Fruit fly (Drosophila melanogaster) whole organism, pupa: ENCODE measurements around the gene CG7382.

Experiments
- CG10348 ChIP-seq: fragments of 200-800 bp; sonication (Bioruptor generic); IDR thresholded peaks from 2 replicates; pipeline ENCODE4 v1.3.6; 2022; ENCODE audit warnings: missing biosample characterization, missing genetic modification characterization
- CG12605 ChIP-seq: fragments of 200-800 bp; sonication (Bioruptor generic); IDR thresholded peaks from 2 replicates; pipeline ENCODE4 v1.3.6; 2022; ENCODE audit warnings: missing biosample characterization, missing genetic modification characterization
- CG13204 ChIP-seq: fragments of 200-800 bp; sonication (Bioruptor generic); optimal IDR thresholded peaks from 2 replicates; lab custom pipeline; 2018; ENCODE audit warnings: missing biosample characterization, mild to moderate bottlenecking, missing genetic modification characterization, moderate library complexity
- CG14655 ChIP-seq: fragments of 200-800 bp; sonication (Bioruptor generic); optimal IDR thresholded peaks from 3 replicates; lab custom pipeline; 2017; ENCODE audit warnings: mild to moderate bottlenecking, missing biosample characterization, missing genetic modification reagents, missing genetic modification characterization
- CG15710 ChIP-seq: fragments of 200-800 bp; sonication (Bioruptor generic); optimal IDR thresholded peaks from 2 replicates; lab custom pipeline; 2018; ENCODE audit warnings: missing biosample characterization, mild to moderate bottlenecking, missing genetic modification characterization, moderate library complexity
- CG17806 ChIP-seq: fragments of 200-800 bp; sonication (Bioruptor generic); optimal IDR thresholded peaks from 2 replicates; lab custom pipeline; 2018; ENCODE audit warnings: missing biosample characterization, mild to moderate bottlenecking, missing genetic modification characterization, moderate library complexity
- CG32121 ChIP-seq: fragments of 200-800 bp; sonication (Bioruptor generic); IDR thresholded peaks from 2 replicates; pipeline ENCODE4 v1.3.6; 2022; ENCODE audit warnings: missing biosample characterization, missing genetic modification characterization
- CG34367 ChIP-seq: fragments of 200-800 bp; sonication (Bioruptor generic); optimal IDR thresholded peaks from 2 replicates; lab custom pipeline; 2018; ENCODE audit warnings: missing biosample characterization, mild to moderate bottlenecking, missing genetic modification characterization
- CG4496 ChIP-seq: fragments of 200-800 bp; sonication (Bioruptor generic); IDR thresholded peaks from 3 replicates; pipeline ENCODE4 v1.3.6; 2022; ENCODE audit warnings: missing biosample characterization, missing genetic modification characterization
- CG8159 ChIP-seq: fragments of 200-800 bp; sonication (Bioruptor generic); optimal IDR thresholded peaks from 3 replicates; lab custom pipeline; 2018; ENCODE audit warnings: missing biosample characterization, mild to moderate bottlenecking, missing genetic modification characterization, moderate library complexity
- CG8301 ChIP-seq: fragments of 200-800 bp; sonication (Bioruptor generic); optimal IDR thresholded peaks from 2 replicates; lab custom pipeline; 2018; ENCODE audit warnings: missing biosample characterization, mild to moderate bottlenecking, missing genetic modification characterization
- CG9948 ChIP-seq: fragments of 200-800 bp; sonication (Bioruptor generic); optimal IDR thresholded peaks from 2 replicates; lab custom pipeline; 2018; ENCODE audit warnings: missing biosample characterization, mild to moderate bottlenecking, missing genetic modification characterization, moderate library complexity
- D1 ChIP-seq: fragments of 200-800 bp; sonication (Bioruptor generic); optimal IDR thresholded peaks from 2 replicates; lab custom pipeline; 2018; ENCODE audit warnings: missing biosample characterization, mild to moderate bottlenecking, missing genetic modification characterization, moderate library complexity
- EcR ChIP-seq: fragments of 200-800 bp; sonication (Bioruptor generic); optimal IDR thresholded peaks from 3 replicates; lab custom pipeline; 2019; ENCODE audit warnings: missing biosample characterization, missing genetic modification characterization, mild to moderate bottlenecking, moderate library complexity, missing genetic modification reagents
- Ets98B ChIP-seq: fragments of 200-800 bp; sonication (Bioruptor generic); IDR thresholded peaks from 2 replicates; pipeline ENCODE4 v1.3.6; 2022; ENCODE audit warnings: missing biosample characterization, missing genetic modification characterization
- Pif1A ChIP-seq: fragments of 200-800 bp; sonication (Bioruptor generic); optimal IDR thresholded peaks from 3 replicates; lab custom pipeline; 2016; ENCODE audit warnings: missing biosample characterization, missing genetic modification characterization
- Pif1B ChIP-seq: fragments of 200-800 bp; sonication (Bioruptor generic); optimal IDR thresholded peaks from 3 replicates; lab custom pipeline; 2016; ENCODE audit warnings: missing biosample characterization, missing genetic modification characterization
- Snoo ChIP-seq: fragments of 200-800 bp; sonication (Bioruptor generic); optimal IDR thresholded peaks from 3 replicates; lab custom pipeline; 2017; ENCODE audit warnings: missing biosample characterization, mild to moderate bottlenecking, missing genetic modification characterization, inconsistent platforms
- fd96Ca ChIP-seq: fragments of 200-800 bp; sonication (Bioruptor generic); IDR thresholded peaks from 3 replicates; pipeline ENCODE4 v1.3.6; 2022; ENCODE audit warnings: missing biosample characterization, missing genetic modification characterization
- gl ChIP-seq: fragments of 200-800 bp; sonication (Bioruptor generic); optimal IDR thresholded peaks from 2 replicates; lab custom pipeline; 2018; ENCODE audit warnings: missing biosample characterization, mild to moderate bottlenecking, missing genetic modification characterization
- rn ChIP-seq: fragments of 200-800 bp; sonication (Bioruptor generic); IDR thresholded peaks from 2 replicates; pipeline ENCODE4 v1.3.6; 2022; ENCODE audit warnings: missing biosample characterization, missing genetic modification characterization

Gene CG7382

DNA sequence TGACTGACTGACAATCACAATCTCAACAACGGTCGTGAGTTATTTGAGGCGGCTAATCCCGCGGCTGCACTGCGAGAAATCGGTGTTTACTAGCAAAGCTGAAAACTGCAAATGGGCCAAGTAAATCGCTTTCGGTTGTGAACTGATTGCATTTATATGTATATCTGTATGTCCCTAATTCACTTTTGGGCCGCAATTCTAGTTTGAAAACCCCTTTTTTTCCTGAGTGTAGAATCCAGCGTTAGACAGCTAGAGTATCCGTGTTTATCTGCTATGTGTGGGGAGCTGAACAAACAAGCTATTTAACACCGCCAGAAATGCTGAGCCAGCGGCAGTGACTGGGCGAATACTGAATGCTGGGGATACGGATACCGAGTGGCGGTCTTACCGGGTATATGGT is 43.0 kb downstream of the CG7382 start:
- TF ChIP-seq CG32121 (GFP tag; lab: Robert Waterston, UW) (peak; percentile 61; the same call in 1 of the 2 replicates), CG8301 (tag; lab: Kevin White, UChicago) (peak; percentile 53), gl (tag; lab: Kevin White, UChicago) (no peak), Pif1B (GFP tag; lab: Kevin White, UChicago) (no peak), CG13204 (no peak), CG12605 (peak; percentile 36; the same call in 1 of the 2 replicates), EcR (no peak), CG9948 (tag; lab: Kevin White, UChicago) (peak; percentile 25), Pif1A (peak; percentile 60), CG4496 (GFP tag; lab: Robert Waterston, UW) (peak; percentile 85), CG15710 (tag; lab: Kevin White, UChicago) (no peak), Snoo (tag; lab: Kevin White, UChicago) (no peak), CG34367 (no peak), CG8159 (tag; lab: Kevin White, UChicago) (peak; percentile 1), fd96Ca (GFP tag; lab: Robert Waterston, UW) (peak; percentile 85), CG10348 (GFP tag; lab: Robert Waterston, UW) (no peak), CG17806 (no peak), D1 (tag; lab: Kevin White, UChicago) (no peak), CG14655 (GFP tag; lab: Kevin White, UChicago) (peak; percentile 74), rn (GFP tag; lab: Robert Waterston, UW) (peak; percentile 65; the same call in 1 of the 2 replicates), Ets98B (GFP tag; lab: Robert Waterston, UW) (peak; percentile 68)

DNA sequence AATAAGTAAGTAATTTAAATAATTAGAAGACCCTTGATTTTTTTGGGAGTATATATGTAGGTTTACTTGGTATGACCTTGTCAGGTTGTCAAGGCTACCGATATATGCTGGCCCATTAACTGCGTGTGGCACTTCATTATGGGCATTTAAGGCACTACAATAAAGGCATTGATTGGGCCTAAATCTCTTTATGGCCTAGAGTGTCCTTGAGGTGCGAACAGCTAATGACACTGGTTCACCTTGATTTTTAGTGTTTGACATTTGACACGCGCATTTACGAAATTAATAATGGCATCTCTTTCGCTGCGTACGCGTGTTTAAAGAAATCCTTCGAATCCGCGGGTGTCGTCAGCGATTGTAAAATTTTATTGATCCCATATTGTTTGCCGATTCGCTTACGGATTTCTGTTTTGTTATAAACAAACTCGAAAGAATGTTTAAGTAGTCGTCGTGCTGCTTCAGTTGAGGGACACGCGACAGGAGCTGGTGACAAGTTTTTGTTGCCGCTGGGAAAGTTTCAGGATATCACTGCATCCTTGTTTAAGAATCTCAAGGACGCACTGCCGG is 45.7 kb downstream of the CG7382 start:
- no peak for TF ChIP-seq gl (tag; lab: Kevin White, UChicago)
- no peak for TF ChIP-seq CG13204
- no peak for TF ChIP-seq CG32121 (GFP tag; lab: Robert Waterston, UW)
- no peak for TF ChIP-seq CG8301 (tag; lab: Kevin White, UChicago)
- TF ChIP-seq CG14655 (GFP tag; lab: Kevin White, UChicago) = no peak
- TF ChIP-seq EcR = no peak
- no peak for TF ChIP-seq CG4496 (GFP tag; lab: Robert Waterston, UW)
- TF ChIP-seq, all 21 proteins: peak for 0

DNA sequence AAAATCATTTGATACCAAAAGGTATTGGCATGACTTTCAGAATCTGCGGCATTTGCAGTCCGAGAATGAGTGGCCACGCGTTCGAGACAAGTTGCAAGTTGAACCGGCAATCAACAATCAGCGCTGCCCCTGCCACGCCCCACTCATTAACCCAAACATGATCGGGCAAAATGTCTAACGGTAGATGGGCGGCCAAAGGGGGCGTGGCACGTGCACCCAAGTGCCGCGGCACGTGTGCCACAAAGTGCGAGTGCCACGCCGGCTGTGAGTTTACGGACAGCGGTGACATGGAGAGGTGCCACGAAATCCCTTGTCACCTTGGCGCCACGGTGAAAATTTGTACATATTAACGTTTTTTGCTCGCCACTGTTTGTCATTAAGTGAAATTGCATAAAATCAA is 50.3 kb downstream of the CG7382 start:
- no peak for TF ChIP-seq Snoo (tag; lab: Kevin White, UChicago)
- no peak for TF ChIP-seq rn (GFP tag; lab: Robert Waterston, UW)
- TF ChIP-seq CG13204 = no peak
- TF ChIP-seq D1 (tag; lab: Kevin White, UChicago) = no peak
- no peak for TF ChIP-seq Ets98B (GFP tag; lab: Robert Waterston, UW)
- TF ChIP-seq CG14655 (GFP tag; lab: Kevin White, UChicago) = no peak
- no peak for TF ChIP-seq CG15710 (tag; lab: Kevin White, UChicago)
- no peak for TF ChIP-seq CG34367
- TF ChIP-seq, all 21 proteins: peak for 0
